Fruit fly (Drosophila melanogaster): Measurements from ENCODE around the gene ATPsynCF6.

DNA sequence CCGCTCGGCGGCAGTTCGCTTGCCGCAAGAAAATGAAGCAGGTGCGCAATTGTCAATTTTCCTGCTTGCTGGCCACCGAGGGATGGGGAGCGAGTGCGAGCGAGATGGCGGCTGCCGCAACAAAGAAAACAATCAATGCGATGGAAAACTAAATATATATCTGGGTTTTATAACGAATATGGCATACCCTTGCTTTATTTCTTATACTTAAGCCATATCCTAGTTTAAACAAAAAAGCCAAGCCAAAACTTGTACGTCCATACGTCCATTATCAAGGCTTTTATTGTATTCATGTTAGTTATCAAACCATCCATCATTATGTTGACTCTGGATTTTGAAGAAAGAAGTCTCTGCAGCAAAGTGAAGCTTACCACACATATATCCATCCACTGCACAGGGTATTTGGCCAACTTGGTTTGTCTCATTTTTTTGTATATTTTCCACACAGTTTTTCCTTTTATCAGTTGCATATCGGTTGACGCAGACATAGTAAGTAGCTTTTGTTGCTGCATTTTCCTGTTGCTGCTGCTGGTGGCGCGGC, 35.0 kb upstream of the ATPsynCF6 start:
- TF ChIP-seq usp (GFP tag; optimal IDR thresholded peaks at IDR 0.05) (no peak), psq (optimal IDR thresholded peaks at IDR 0.05) (no peak), pan (optimal IDR thresholded peaks at IDR 0.05) (no peak)

All from whole organism.